Fruit fly (Drosophila melanogaster): Measurements from ENCODE around the gene CG13004.
A peak's percentile ranks its signal among the peaks of the same experiment; 100 is the strongest.

Gene CG13004

DNA sequence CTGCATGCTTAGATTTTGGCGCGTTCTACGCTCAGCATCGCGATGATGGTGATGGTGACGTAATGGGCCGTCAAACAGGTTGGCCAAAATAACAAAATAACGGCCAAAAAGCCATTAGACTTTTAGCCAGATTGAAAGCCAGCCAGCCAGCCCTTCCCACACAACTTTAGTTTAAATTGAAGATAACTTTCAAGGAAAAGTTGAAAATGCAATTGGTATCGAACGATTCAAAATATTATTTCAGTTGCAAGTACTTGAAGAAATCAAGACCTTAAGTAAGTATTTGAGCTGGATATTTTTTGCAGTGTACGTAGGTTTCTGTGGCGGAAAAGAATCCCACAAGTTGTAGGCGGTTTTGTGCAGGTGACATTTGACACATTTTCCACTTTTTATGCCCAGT is 54.3 kb downstream of the CG13004 start (continued):
- no peak for TF ChIP-seq CG14965 (GFP tag; optimal IDR thresholded peaks at IDR 0.05; ENCODE audit: borderline replicate concordance)
- no peak for TF ChIP-seq ap (GFP tag; IDR thresholded peaks at IDR 0.05)
- peak; percentile 23 for TF ChIP-seq HLH54F (GFP tag; optimal IDR thresholded peaks at IDR 0.05)
- TF ChIP-seq pfk (GFP tag; optimal IDR thresholded peaks at IDR 0.05), result no peak
- TF ChIP-seq Ets97D (GFP tag; optimal IDR thresholded peaks at IDR 0.05), result no peak
- TF ChIP-seq CG1024 (GFP tag; IDR thresholded peaks at IDR 0.05), result no peak
- peak; percentile 59; the same call in 1 of the 2 replicates for TF ChIP-seq CG9932 (GFP tag; IDR thresholded peaks at IDR 0.05)
- TF ChIP-seq ash1 (GFP tag; optimal IDR thresholded peaks at IDR 0.05), result no peak
- TF ChIP-seq Fer1 (GFP tag; optimal IDR thresholded peaks at IDR 0.05), result peak; percentile 35
- TF ChIP-seq B-H1 (GFP tag; IDR thresholded peaks at IDR 0.05), result no peak
- TF ChIP-seq hkb (optimal IDR thresholded peaks at IDR 0.05), result no peak
- TF ChIP-seq hkb (GFP tag; IDR thresholded peaks at IDR 0.05), result peak; percentile 27; the same call in 1 of the 2 replicates
- TF ChIP-seq gt (GFP tag; IDR thresholded peaks at IDR 0.05), result no peak
- TF ChIP-seq CG32532 (GFP tag; IDR thresholded peaks at IDR 0.05), result peak; percentile 44; the same call in 1 of the 2 replicates
- TF ChIP-seq unpg (GFP tag; optimal IDR thresholded peaks at IDR 0.05), result peak; percentile 53
- no peak for TF ChIP-seq Hey (tag; optimal IDR thresholded peaks at IDR 0.05)
- peak; percentile 36 for TF ChIP-seq maf-S (GFP tag; optimal IDR thresholded peaks at IDR 0.05)
- no peak for TF ChIP-seq CG12155 (GFP tag; optimal IDR thresholded peaks at IDR 0.05)
- TF ChIP-seq gcm2 (GFP tag; optimal IDR thresholded peaks at IDR 0.05), result no peak
- TF ChIP-seq chif (GFP tag; optimal IDR thresholded peaks at IDR 0.05), result peak in 1 of 2 experiments; percentile 22
- TF ChIP-seq CG13287 (GFP tag; IDR thresholded peaks at IDR 0.05; ENCODE audit: partially characterized antibody), result no peak
- peak; percentile 0 for TF ChIP-seq Hsf (GFP tag; optimal IDR thresholded peaks at IDR 0.05)
- TF ChIP-seq Atf3 (GFP tag; optimal IDR thresholded peaks at IDR 0.05), result no peak
- no peak for TF ChIP-seq CG10565 (GFP tag; optimal IDR thresholded peaks at IDR 0.05)
- no peak for TF ChIP-seq CG3726 (GFP tag; IDR thresholded peaks at IDR 0.05)
- no peak for TF ChIP-seq ewg (GFP tag; optimal IDR thresholded peaks at IDR 0.05)
- TF ChIP-seq ato (GFP tag; IDR thresholded peaks at IDR 0.05; ENCODE audit: partially characterized antibody), result no peak
- TF ChIP-seq otp (GFP tag; IDR thresholded peaks at IDR 0.05), result 0 out of 3 replicates have a peak, but pooled peaks have one; percentile 33
- no peak for TF ChIP-seq CG15479 (GFP tag; optimal IDR thresholded peaks at IDR 0.05)
- TF ChIP-seq vvl (GFP tag; IDR thresholded peaks at IDR 0.05), result no peak
- TF ChIP-seq CG18011 (GFP tag; optimal IDR thresholded peaks at IDR 0.05), result no peak
- no peak for TF ChIP-seq btn (GFP tag; optimal IDR thresholded peaks at IDR 0.05)
- peak; percentile 29 for TF ChIP-seq pb (GFP tag; optimal IDR thresholded peaks at IDR 0.05)
- peak; percentile 13 for TF ChIP-seq her (GFP tag; optimal IDR thresholded peaks at IDR 0.05)
- no peak for TF ChIP-seq sima (GFP tag; optimal IDR thresholded peaks at IDR 0.05)
- TF ChIP-seq CG17802 (tag; optimal IDR thresholded peaks at IDR 0.05), result peak; percentile 11
- TF ChIP-seq CG12104 (GFP tag; optimal IDR thresholded peaks at IDR 0.05), result no peak
- no peak for TF ChIP-seq H2.0 (GFP tag; IDR thresholded peaks at IDR 0.05)
- TF ChIP-seq HLHmδ (GFP tag; optimal IDR thresholded peaks at IDR 0.05), result no peak
- peak; percentile 15 for TF ChIP-seq CG13894 (tag; optimal IDR thresholded peaks at IDR 0.05)
- no peak for TF ChIP-seq CG5180 (GFP tag; optimal IDR thresholded peaks at IDR 0.05)
- no peak for TF ChIP-seq gce (GFP tag; IDR thresholded peaks at IDR 0.05)
- TF ChIP-seq slou (GFP tag; optimal IDR thresholded peaks at IDR 0.05), result no peak
- TF ChIP-seq pros (GFP tag; optimal IDR thresholded peaks at IDR 0.05), result no peak
- TF ChIP-seq exex (tag; optimal IDR thresholded peaks at IDR 0.05), result no peak
- TF ChIP-seq kni (GFP tag; optimal IDR thresholded peaks at IDR 0.05), result no peak
- TF ChIP-seq CG15073 (GFP tag; optimal IDR thresholded peaks at IDR 0.05), result no peak
- TF ChIP-seq cato (GFP tag; optimal IDR thresholded peaks at IDR 0.05; ENCODE audit: borderline replicate concordance), result no peak
- no peak for TF ChIP-seq pan (optimal IDR thresholded peaks at IDR 0.05)
- no peak for TF ChIP-seq pan (GFP tag; optimal IDR thresholded peaks at IDR 0.05 in 1 of 2, IDR thresholded peaks at IDR 0.05 in 1 of 2)
- no peak for TF ChIP-seq CG8944 (GFP tag; optimal IDR thresholded peaks at IDR 0.05)
- no peak for TF ChIP-seq Mes4 (GFP tag; optimal IDR thresholded peaks at IDR 0.05)

Data from whole organism, embryonic.